Worm (Caenorhabditis elegans): ENCODE results near the gene DH11.2.

DH11.2 gene

DNA sequence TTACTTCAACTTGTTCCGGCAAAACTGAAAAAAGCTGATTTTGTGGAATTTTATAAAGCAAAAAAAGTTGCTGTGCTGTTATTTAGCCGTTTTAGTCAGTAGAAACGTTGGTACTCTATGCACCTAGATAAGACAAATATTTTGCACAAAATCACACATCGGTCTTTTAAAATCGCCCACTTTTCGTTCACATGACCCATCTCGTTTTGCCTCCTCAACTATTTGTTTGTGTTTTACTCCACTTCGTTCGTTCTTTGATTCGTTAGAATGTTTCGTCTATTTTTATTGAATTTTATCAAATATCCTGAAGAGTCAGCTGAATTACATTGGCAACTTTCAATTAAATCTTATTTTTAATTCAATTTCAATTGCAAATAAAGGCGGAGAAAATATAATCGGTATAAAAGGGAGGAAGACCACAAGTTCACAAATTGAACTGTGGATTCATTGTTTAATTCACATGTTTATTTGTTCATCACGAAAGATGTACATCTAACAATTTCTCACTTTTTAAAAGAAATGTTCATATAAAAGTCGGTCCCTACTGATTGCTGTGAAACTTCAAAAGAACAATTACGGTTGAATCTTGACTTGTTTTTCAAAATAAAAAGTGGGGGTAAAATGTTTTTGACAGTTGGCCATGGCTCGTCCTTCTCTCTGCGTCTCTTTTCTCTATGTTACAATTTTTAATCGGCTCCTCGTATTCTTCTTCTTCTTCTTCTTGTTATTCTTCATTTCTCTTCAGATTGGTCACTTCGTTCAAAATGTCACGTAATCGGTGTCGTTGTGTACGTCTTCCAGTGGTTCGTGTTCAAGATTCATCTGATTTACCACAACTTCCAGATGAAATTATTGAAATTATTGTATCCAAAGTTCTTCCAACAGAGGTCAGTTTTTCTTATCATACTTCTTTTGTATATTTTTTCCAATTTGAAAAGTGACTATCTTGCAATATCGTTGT, at the start of gene DH11.2:
Gene DH11.2 (plus strand): TSS at position 746 of the 961 bp plus-strand sequence.
- TF ChIP-seq ztf-23 (GFP tag; IDR thresholded peaks at IDR 0.05) (no peak), flt-1 (GFP tag; IDR thresholded peaks at IDR 0.05) (no peak), T22C8.4 (GFP tag; IDR thresholded peaks at IDR 0.05) (no peak), ref-1 (GFP tag; conservative IDR thresholded peaks at IDR 0.05) (no peak), cog-1 (tag; optimal IDR thresholded peaks at IDR 0.05) (no peak), klf-2 (GFP tag; conservative IDR thresholded peaks at IDR 0.05) (no peak), med-1 (GFP tag; optimal IDR thresholded peaks at IDR 0.05; ENCODE audit: insufficient read depth) (no peak), tab-1 (GFP tag; IDR thresholded peaks at IDR 0.05) (no peak), ztf-29 (GFP tag; IDR thresholded peaks at IDR 0.05) (no peak)

DNA sequence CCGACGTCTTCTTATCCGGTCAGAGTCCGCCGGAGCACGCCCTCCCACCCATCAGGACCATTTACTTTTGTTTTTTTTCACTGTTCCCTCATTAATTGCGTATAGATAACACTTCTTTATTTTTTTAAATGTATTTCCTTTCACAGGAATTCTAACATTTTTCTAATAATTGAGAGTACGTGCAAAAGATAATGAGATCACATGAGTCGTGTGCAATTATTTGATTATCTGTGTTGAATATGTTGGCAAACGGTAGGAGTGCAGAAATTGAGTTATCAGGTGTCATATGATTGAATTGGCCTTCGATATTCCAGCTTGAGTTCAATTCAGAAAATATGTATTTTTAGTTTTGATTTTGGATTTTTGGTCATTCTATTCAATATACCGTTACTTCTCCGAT, 44.2 kb upstream of the DH11.2 start:
- TF ChIP-seq T22C8.4 (GFP tag; IDR thresholded peaks at IDR 0.05) (no peak), klf-2 (GFP tag; conservative IDR thresholded peaks at IDR 0.05) (no peak), med-1 (GFP tag; optimal IDR thresholded peaks at IDR 0.05; ENCODE audit: insufficient read depth) (no peak), ref-1 (GFP tag; conservative IDR thresholded peaks at IDR 0.05) (no peak), ztf-23 (GFP tag; IDR thresholded peaks at IDR 0.05) (no peak), ztf-29 (GFP tag; IDR thresholded peaks at IDR 0.05) (no peak), flt-1 (GFP tag; IDR thresholded peaks at IDR 0.05) (no peak), cog-1 (tag; optimal IDR thresholded peaks at IDR 0.05) (no peak), tab-1 (GFP tag; IDR thresholded peaks at IDR 0.05) (no peak)

DNA sequence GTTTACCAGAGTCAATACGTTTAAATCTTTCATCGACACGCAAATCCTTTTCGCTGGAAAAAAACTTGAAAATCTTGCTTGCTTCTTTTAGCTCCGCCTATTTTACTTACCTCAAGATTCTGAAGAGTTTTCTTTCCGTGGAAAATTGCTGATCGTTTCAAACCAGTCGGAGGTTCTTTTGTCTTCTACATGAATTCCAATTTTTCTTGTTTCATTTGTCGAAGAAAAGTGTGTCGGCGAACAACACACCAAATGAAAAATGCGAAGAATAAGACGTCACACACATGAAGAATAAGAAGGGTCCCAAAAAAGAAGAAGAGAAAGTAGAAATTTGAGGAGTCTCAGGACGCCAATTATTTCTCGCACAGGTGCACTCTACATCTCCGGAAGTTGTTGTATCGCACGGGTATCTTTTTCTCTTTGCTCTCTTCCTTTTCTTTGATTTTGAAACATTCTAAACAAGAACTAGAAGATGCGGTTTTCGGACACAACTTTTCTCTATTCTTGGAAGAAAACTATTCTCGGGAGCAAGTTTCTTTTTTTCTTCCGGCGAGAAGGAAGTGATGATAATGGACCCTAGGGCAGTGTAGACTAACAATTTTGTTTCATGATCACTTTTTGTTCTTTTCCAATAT, 38.3 kb upstream of the DH11.2 start:
- no peak for TF ChIP-seq tab-1 (GFP tag; IDR thresholded peaks at IDR 0.05)
- no peak for TF ChIP-seq ztf-23 (GFP tag; IDR thresholded peaks at IDR 0.05)
- no peak for TF ChIP-seq cog-1 (tag; optimal IDR thresholded peaks at IDR 0.05)
- TF ChIP-seq T22C8.4 (GFP tag; IDR thresholded peaks at IDR 0.05), result no peak
- TF ChIP-seq med-1 (GFP tag; optimal IDR thresholded peaks at IDR 0.05; ENCODE audit: insufficient read depth), result no peak
- no peak for TF ChIP-seq ref-1 (GFP tag; conservative IDR thresholded peaks at IDR 0.05)
- TF ChIP-seq klf-2 (GFP tag; conservative IDR thresholded peaks at IDR 0.05), result no peak
- TF ChIP-seq ztf-29 (GFP tag; IDR thresholded peaks at IDR 0.05), result no peak
- no peak for TF ChIP-seq flt-1 (GFP tag; IDR thresholded peaks at IDR 0.05)

ce11 chrII:7976308-7976707, 36.3 kb upstream of the DH11.2 start, which contains the start of gene DH11.5:
TSS of gene DH11.5 (plus strand) at chrII:7976608.
- TF ChIP-seq ref-1 (GFP tag; conservative IDR thresholded peaks at IDR 0.05), result no peak
- no peak for TF ChIP-seq cog-1 (tag; optimal IDR thresholded peaks at IDR 0.05)
- no peak for TF ChIP-seq med-1 (GFP tag; optimal IDR thresholded peaks at IDR 0.05; ENCODE audit: insufficient read depth)
- no peak for TF ChIP-seq ztf-23 (GFP tag; IDR thresholded peaks at IDR 0.05)
- TF ChIP-seq ztf-29 (GFP tag; IDR thresholded peaks at IDR 0.05), result no peak
- TF ChIP-seq T22C8.4 (GFP tag; IDR thresholded peaks at IDR 0.05), result no peak
- TF ChIP-seq tab-1 (GFP tag; IDR thresholded peaks at IDR 0.05), result no peak
- no peak for TF ChIP-seq klf-2 (GFP tag; conservative IDR thresholded peaks at IDR 0.05)
- no peak for TF ChIP-seq flt-1 (GFP tag; IDR thresholded peaks at IDR 0.05)

DNA sequence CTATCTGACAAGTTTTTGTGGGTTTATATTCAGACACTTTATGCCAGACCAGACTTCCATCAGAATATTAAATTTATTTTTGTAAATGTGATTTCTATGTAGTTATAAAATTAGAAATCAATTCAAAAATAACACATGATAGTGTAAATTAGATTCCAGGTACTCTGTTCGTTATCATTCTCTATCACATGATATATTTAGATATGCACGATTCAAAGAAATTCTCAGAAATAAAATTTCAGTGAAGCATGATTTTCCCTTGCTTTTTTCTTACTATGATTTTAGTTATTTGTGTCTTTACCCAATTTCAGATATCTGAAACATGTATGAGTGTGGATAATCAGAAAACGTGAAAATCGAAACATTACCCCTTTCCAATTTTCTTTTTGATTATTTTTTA, 35.1 kb upstream of the DH11.2 start:
- TF ChIP-seq ref-1 (GFP tag; conservative IDR thresholded peaks at IDR 0.05), result no peak

ce11 chrII:7981084-7981483, 31.5 kb upstream of the DH11.2 start:
- TF ChIP-seq klf-2 (GFP tag; conservative IDR thresholded peaks at IDR 0.05), result no peak
- no peak for TF ChIP-seq med-1 (GFP tag; optimal IDR thresholded peaks at IDR 0.05; ENCODE audit: insufficient read depth)
- TF ChIP-seq cog-1 (tag; optimal IDR thresholded peaks at IDR 0.05), result no peak
- TF ChIP-seq T22C8.4 (GFP tag; IDR thresholded peaks at IDR 0.05), result no peak
- TF ChIP-seq tab-1 (GFP tag; IDR thresholded peaks at IDR 0.05), result no peak
- no peak for TF ChIP-seq flt-1 (GFP tag; IDR thresholded peaks at IDR 0.05)
- no peak for TF ChIP-seq ztf-29 (GFP tag; IDR thresholded peaks at IDR 0.05)
- TF ChIP-seq ref-1 (GFP tag; conservative IDR thresholded peaks at IDR 0.05), result no peak
- TF ChIP-seq ztf-23 (GFP tag; IDR thresholded peaks at IDR 0.05), result no peak

DNA sequence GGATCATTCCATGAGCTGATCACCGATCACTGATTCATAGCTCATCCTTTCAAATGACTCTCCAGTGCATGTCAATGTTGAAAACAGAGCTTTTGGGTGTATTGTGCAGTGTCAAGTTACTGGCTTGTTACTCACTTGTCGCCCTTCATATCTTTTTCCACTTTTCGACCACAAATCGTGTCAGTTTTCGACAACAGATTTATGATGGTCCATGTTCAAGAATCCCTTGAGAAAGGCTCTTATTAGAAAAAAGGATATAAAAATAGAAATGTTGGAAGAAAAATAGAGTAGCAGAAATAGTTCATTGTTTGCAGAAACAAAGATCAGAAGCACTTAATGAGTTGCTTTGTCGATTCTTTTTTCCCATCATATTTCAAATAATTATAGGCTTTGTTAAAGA, 29.2 kb upstream of the DH11.2 start:
- TF ChIP-seq med-1 (GFP tag; optimal IDR thresholded peaks at IDR 0.05; ENCODE audit: insufficient read depth) (no peak), flt-1 (GFP tag; IDR thresholded peaks at IDR 0.05) (no peak), ztf-29 (GFP tag; IDR thresholded peaks at IDR 0.05) (no peak), tab-1 (GFP tag; IDR thresholded peaks at IDR 0.05) (no peak), T22C8.4 (GFP tag; IDR thresholded peaks at IDR 0.05) (no peak), ref-1 (GFP tag; conservative IDR thresholded peaks at IDR 0.05) (no peak), ztf-23 (GFP tag; IDR thresholded peaks at IDR 0.05) (no peak), klf-2 (GFP tag; conservative IDR thresholded peaks at IDR 0.05) (no peak), cog-1 (tag; optimal IDR thresholded peaks at IDR 0.05) (no peak)

DNA sequence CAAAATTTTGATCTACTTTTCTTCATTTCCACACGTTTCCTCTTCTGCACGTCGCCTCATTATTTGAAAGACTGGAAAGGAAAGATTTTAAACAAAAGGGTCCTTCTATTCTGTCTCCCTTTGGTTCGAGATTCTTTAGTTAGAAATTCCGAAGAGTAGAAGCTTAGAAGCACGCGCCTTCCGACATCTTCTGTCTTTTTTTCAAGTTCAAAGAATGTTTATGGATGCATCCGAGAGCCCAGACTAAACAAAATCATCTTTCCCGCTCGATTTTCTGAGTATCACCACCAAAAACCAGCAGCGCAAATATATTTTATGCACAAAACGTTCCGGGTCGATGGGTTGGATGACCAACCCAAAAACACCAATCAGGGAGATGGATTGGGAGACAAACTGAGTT, 28.5 kb upstream of the DH11.2 start:
- TF ChIP-seq T22C8.4 (GFP tag; IDR thresholded peaks at IDR 0.05) (no peak), klf-2 (GFP tag; conservative IDR thresholded peaks at IDR 0.05) (no peak), tab-1 (GFP tag; IDR thresholded peaks at IDR 0.05) (no peak)

DNA sequence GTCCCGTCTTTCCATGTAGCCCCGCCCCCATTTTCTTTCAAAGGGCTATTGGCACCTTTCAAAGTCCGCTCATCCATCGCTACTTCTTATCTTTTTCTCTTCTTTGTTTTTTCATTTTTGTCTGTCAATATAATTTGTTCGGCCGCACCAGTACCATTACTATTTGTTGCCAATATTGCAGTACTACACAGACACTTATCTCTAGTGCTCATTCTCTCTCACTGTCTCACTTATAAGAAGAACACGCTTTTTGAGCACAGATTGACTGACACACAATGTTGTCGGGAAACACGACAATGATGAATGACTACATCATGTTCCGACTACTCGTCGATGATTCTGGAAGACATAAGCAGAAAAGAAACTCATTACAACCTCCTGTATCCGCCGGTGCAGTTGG, 27.6 kb upstream of the DH11.2 start:
- TF ChIP-seq cog-1 (tag; optimal IDR thresholded peaks at IDR 0.05), result no peak
- no peak for TF ChIP-seq flt-1 (GFP tag; IDR thresholded peaks at IDR 0.05)
- TF ChIP-seq T22C8.4 (GFP tag; IDR thresholded peaks at IDR 0.05), result no peak
- no peak for TF ChIP-seq ztf-29 (GFP tag; IDR thresholded peaks at IDR 0.05)
- no peak for TF ChIP-seq ztf-23 (GFP tag; IDR thresholded peaks at IDR 0.05)
- TF ChIP-seq tab-1 (GFP tag; IDR thresholded peaks at IDR 0.05), result no peak
- TF ChIP-seq klf-2 (GFP tag; conservative IDR thresholded peaks at IDR 0.05), result no peak
- TF ChIP-seq ref-1 (GFP tag; conservative IDR thresholded peaks at IDR 0.05), result no peak
- TF ChIP-seq med-1 (GFP tag; optimal IDR thresholded peaks at IDR 0.05; ENCODE audit: insufficient read depth), result no peak
